Worm (Caenorhabditis elegans) whole organism, early embryonic: Measurements from ENCODE around the gene sek-5.
A peak's percentile ranks its signal among the peaks of the same experiment; 100 is the strongest.

Source experiments
- B0310.2 ChIP-seq: sonication (generic microtip); optimal IDR thresholded peaks from 2 replicates; lab custom pipeline; 2016; ENCODE audit warnings: mild to moderate bottlenecking, missing genetic modification characterization, missing compliant biosample characterization
- F13C5.2 ChIP-seq: sonication (generic microtip); optimal IDR thresholded peaks from 2 replicates; lab custom pipeline; 2017; ENCODE audit warnings: mild to moderate bottlenecking, missing genetic modification characterization, inconsistent platforms, missing compliant biosample characterization
- aly-1 ChIP-seq: sonication (generic microtip); optimal IDR thresholded peaks from 2 replicates; lab custom pipeline; 2016; ENCODE audit warnings: missing genetic modification characterization, missing compliant biosample characterization
- ama-1 ChIP-seq: fragments of 150-350 bp; optimal IDR thresholded peaks from 2 replicates; lab custom pipeline; 2014
- ceh-13 ChIP-seq: fragments of 200-800 bp; sonication (Bioruptor generic); optimal IDR thresholded peaks from 2 replicates; lab custom pipeline; 2018; ENCODE audit warnings: mild to moderate bottlenecking, missing genetic modification characterization, missing compliant biosample characterization
- ceh-36 ChIP-seq: sonication (generic microtip); optimal IDR thresholded peaks from 2 replicates; lab custom pipeline; 2016; ENCODE audit warnings: missing genetic modification characterization, inconsistent platforms, missing compliant biosample characterization
- ets-7 ChIP-seq: sonication (generic microtip); optimal IDR thresholded peaks from 2 replicates; lab custom pipeline; 2016; ENCODE audit warnings: missing genotype, missing genetic modification characterization, missing compliant biosample characterization
- flt-1 ChIP-seq: fragments of 200-800 bp; sonication (Bioruptor generic); IDR thresholded peaks from 2 replicates; pipeline ENCODE4 v1.3.6; 2022; ENCODE audit warnings: missing genetic modification characterization, missing compliant biosample characterization
- hmbx-1 ChIP-seq: sonication (generic microtip); optimal IDR thresholded peaks from 2 replicates; lab custom pipeline; 2016; ENCODE audit warnings: mild to moderate bottlenecking, missing genetic modification characterization, missing compliant biosample characterization
- hmg-4 ChIP-seq: fragments of 200-800 bp; sonication (Bioruptor generic); optimal IDR thresholded peaks from 2 replicates; lab custom pipeline; 2018; ENCODE audit warnings: mild to moderate bottlenecking, missing genetic modification characterization, missing compliant biosample characterization
- hnd-1 ChIP-seq: sonication (generic microtip); optimal IDR thresholded peaks from 2 replicates; lab custom pipeline; 2016; ENCODE audit warnings: missing genetic modification characterization, missing compliant biosample characterization
- pes-1 ChIP-seq: fragments of 200-800 bp; sonication (Bioruptor generic); IDR thresholded peaks from 2 replicates; pipeline ENCODE4 v1.3.6; 2022; ENCODE audit warnings: missing genetic modification reagents, missing genetic modification characterization, missing compliant biosample characterization
- scrt-1 ChIP-seq: fragments of 200-800 bp; sonication (Bioruptor generic); IDR thresholded peaks from 2 replicates; pipeline ENCODE4 v1.3.6; 2022; ENCODE audit warnings: missing genetic modification characterization, missing compliant biosample characterization
- sea-1 ChIP-seq: fragments of 200-800 bp; sonication (Bioruptor generic); conservative IDR thresholded peaks from 2 replicates; pipeline ENCODE4 v1.3.6; 2022; ENCODE audit warnings: missing genetic modification characterization, missing compliant biosample characterization
- tbx-11 ChIP-seq: fragments of 200-800 bp; sonication (Bioruptor generic); IDR thresholded peaks from 2 replicates; pipeline ENCODE4 v1.3.6; 2022; ENCODE audit warnings: missing genetic modification characterization, missing compliant biosample characterization
- tbx-37 ChIP-seq: fragments of 200-800 bp; sonication (Bioruptor generic); conservative IDR thresholded peaks from 2 replicates; pipeline ENCODE4 v1.3.6; 2022; ENCODE audit warnings: missing genetic modification reagents, missing genetic modification characterization, missing compliant biosample characterization
- tra-4 ChIP-seq: sonication (generic microtip); optimal IDR thresholded peaks from 2 replicates; lab custom pipeline; 2017; ENCODE audit warnings: missing genetic modification characterization, missing compliant biosample characterization

sek-5 gene

DNA sequence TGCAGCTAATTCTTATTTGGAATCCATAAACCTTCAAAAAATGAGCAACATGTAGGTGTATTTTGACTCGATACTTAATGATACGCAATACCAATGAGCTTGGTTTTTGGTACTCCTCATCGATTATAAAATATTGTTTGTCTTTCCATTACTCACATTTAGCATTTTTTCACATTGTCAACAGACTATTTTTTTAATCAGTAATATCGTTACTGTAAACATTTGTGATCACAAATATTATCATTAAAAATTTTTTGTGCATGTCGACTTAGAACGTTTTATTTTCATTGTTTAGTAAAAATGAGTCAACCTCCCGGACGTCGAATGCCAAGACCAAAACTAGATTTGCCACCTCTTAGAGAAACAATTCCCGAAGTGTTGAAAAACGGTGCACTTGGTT is at the start of gene sek-5:
Gene sek-5, plus strand, starts transcription at position 301 of the 400 bp plus-strand sequence.
- no peak for TF ChIP-seq ceh-36 (tag; lab: Kevin White, UChicago)
- TF ChIP-seq ama-1 (lab: Kevin White, UChicago), result no peak
- TF ChIP-seq ceh-13 (GFP tag; lab: Kevin White, UChicago), result no peak
- TF ChIP-seq F13C5.2 (tag; lab: Kevin White, UChicago), result no peak
- no peak for TF ChIP-seq aly-1 (tag; lab: Kevin White, UChicago)
- no peak for TF ChIP-seq flt-1 (GFP tag; lab: Robert Waterston, UW)
- no peak for TF ChIP-seq pes-1 (GFP tag; lab: Robert Waterston, UW)
- no peak for TF ChIP-seq scrt-1
- no peak for TF ChIP-seq ets-7 (tag; lab: Kevin White, UChicago)
- TF ChIP-seq hmg-4 (GFP tag; lab: Kevin White, UChicago), result no peak
- no peak for TF ChIP-seq tbx-11 (GFP tag; lab: Robert Waterston, UW)
- TF ChIP-seq hnd-1 (tag; lab: Kevin White, UChicago), result no peak
- TF ChIP-seq tbx-37 (GFP tag; lab: Robert Waterston, UW), result no peak
- TF ChIP-seq B0310.2 (tag; lab: Kevin White, UChicago), result no peak
- TF ChIP-seq tra-4, result no peak
- TF ChIP-seq hmbx-1 (tag; lab: Kevin White, UChicago), result no peak
- no peak for TF ChIP-seq sea-1 (GFP tag; lab: Robert Waterston, UW)

DNA sequence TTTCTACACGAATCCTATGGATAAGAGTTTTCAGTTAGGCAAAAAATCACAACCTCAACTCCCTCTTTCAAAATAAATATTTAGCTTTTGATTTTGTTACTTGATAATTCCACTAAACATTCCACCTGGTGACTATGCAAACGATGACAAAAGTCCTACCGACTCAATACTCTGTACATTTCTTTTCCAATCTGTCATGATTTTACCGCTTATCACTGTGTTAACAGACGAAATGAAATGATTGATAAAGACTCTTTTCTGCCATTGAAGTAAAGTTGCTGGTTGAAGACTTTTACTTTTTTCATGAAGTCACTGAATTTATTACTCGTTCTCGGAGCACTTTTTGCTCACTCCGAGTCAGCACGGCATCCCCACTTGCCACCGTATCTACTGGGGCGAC is 48.2 kb upstream of the sek-5 start, which contains the start of gene C26B9.5:
Gene C26B9.5, plus strand, starts transcription at position 244 of the 400 bp plus-strand sequence.
- no peak for TF ChIP-seq sea-1 (GFP tag; lab: Robert Waterston, UW)
- TF ChIP-seq hmg-4 (GFP tag; lab: Kevin White, UChicago), result no peak
- no peak for TF ChIP-seq tbx-11 (GFP tag; lab: Robert Waterston, UW)
- TF ChIP-seq ceh-36 (tag; lab: Kevin White, UChicago), result no peak
- no peak for TF ChIP-seq tbx-37 (GFP tag; lab: Robert Waterston, UW)
- no peak for TF ChIP-seq pes-1 (GFP tag; lab: Robert Waterston, UW)
- TF ChIP-seq scrt-1, result no peak
- TF ChIP-seq ceh-13 (GFP tag; lab: Kevin White, UChicago), result no peak
- no peak for TF ChIP-seq ets-7 (tag; lab: Kevin White, UChicago)
- no peak for TF ChIP-seq hnd-1 (tag; lab: Kevin White, UChicago)
- TF ChIP-seq F13C5.2 (tag; lab: Kevin White, UChicago), result no peak
- TF ChIP-seq tra-4, result no peak
- no peak for TF ChIP-seq B0310.2 (tag; lab: Kevin White, UChicago)
- no peak for TF ChIP-seq ama-1 (lab: Kevin White, UChicago)
- no peak for TF ChIP-seq flt-1 (GFP tag; lab: Robert Waterston, UW)
- TF ChIP-seq hmbx-1 (tag; lab: Kevin White, UChicago), result no peak
- no peak for TF ChIP-seq aly-1 (tag; lab: Kevin White, UChicago)

DNA sequence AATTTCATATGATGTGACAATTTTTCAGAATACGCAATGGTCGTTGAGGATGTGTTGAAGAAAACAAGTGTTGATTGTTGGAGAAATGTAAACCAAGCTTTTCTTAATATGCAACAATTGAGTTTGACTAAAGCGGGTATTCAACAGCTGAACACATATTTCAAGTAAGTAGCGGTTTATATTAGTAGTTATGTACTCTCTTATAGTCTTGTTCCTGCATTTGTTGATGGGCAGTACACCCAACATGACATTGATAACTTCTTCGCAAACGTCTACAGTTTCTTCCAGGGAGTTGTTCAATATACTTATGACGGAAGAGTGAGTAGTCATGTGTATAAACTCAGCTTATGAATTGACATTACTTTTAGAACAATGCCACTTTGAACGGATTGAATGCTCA is 46.6 kb upstream of the sek-5 start:
- TF ChIP-seq B0310.2 (tag; lab: Kevin White, UChicago), result no peak
- TF ChIP-seq ceh-13 (GFP tag; lab: Kevin White, UChicago), result no peak
- no peak for TF ChIP-seq sea-1 (GFP tag; lab: Robert Waterston, UW)
- TF ChIP-seq aly-1 (tag; lab: Kevin White, UChicago), result no peak
- TF ChIP-seq F13C5.2 (tag; lab: Kevin White, UChicago), result no peak
- no peak for TF ChIP-seq ets-7 (tag; lab: Kevin White, UChicago)

DNA sequence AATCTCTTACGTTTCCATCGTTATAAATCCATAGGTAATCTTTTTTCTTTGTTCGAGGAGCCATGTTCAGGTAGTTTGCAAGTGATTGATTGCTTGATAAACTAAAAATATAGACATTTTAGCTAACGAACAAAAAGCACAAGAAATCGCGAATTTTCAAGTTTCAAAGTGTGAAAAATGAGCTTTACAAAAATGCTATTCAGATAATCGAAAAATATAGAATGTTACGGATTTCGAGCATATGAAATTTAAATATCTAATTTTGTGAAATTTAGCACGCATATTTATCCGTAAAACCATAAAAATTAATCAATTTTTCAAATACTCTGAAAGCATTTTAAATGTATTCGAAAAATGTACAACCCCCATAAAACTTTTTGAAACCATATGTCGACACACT is 42.0 kb upstream of the sek-5 start, which contains the start of gene C26B9.6:
Gene C26B9.6, minus strand, starts transcription at position 101 of the 400 bp plus-strand sequence.
- TF ChIP-seq hmg-4 (GFP tag; lab: Kevin White, UChicago), result no peak
- no peak for TF ChIP-seq ets-7 (tag; lab: Kevin White, UChicago)
- TF ChIP-seq tbx-11 (GFP tag; lab: Robert Waterston, UW), result no peak
- TF ChIP-seq F13C5.2 (tag; lab: Kevin White, UChicago), result no peak
- TF ChIP-seq scrt-1, result no peak
- TF ChIP-seq aly-1 (tag; lab: Kevin White, UChicago), result no peak
- no peak for TF ChIP-seq pes-1 (GFP tag; lab: Robert Waterston, UW)
- TF ChIP-seq hmbx-1 (tag; lab: Kevin White, UChicago), result no peak
- TF ChIP-seq tbx-37 (GFP tag; lab: Robert Waterston, UW), result no peak
- TF ChIP-seq ama-1 (lab: Kevin White, UChicago), result no peak
- no peak for TF ChIP-seq sea-1 (GFP tag; lab: Robert Waterston, UW)
- TF ChIP-seq ceh-13 (GFP tag; lab: Kevin White, UChicago), result no peak
- TF ChIP-seq tra-4, result no peak
- TF ChIP-seq B0310.2 (tag; lab: Kevin White, UChicago), result no peak
- no peak for TF ChIP-seq flt-1 (GFP tag; lab: Robert Waterston, UW)
- TF ChIP-seq ceh-36 (tag; lab: Kevin White, UChicago), result no peak
- no peak for TF ChIP-seq hnd-1 (tag; lab: Kevin White, UChicago)

DNA sequence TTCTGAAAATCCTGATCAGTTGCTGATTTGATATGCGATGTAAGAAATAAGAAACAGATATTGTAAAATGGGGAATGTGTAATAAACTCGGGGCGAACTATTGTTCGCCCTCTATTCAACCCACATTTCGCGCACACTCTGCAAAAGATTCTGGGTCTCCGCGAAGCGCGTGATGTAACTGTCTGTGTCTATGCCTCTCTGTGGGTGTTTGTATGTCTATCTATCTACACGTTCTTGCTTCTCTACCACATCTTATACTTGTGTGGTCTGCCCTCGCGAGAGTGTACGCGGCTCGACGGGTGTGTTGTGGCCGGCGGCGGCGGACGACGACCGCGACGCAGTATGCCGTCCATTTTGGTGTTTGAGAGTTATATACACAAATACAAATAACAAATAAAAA is 40.9 kb upstream of the sek-5 start:
- TF ChIP-seq F13C5.2 (tag; lab: Kevin White, UChicago) (peak; percentile 49), hmg-4 (GFP tag; lab: Kevin White, UChicago) (peak; percentile 76), tbx-11 (GFP tag; lab: Robert Waterston, UW) (no peak)

DNA sequence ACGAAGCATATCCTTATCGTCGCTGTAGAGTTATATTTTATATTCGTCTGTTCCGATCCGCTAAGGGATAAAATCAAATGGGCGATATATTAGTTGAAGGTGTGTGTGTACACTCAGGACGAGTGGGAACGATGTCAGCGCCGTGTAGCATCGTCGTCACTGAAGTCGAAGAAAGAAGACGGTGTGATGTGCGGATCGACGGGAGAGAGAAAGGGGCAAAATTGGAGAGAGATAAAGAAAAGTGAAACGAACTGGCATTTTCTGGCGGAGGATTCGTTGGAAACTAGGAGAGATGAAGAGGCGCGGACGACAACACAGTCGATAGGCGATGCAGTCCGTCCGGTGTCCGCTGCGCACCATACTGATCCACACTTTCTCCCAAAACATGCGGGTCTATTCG is 39.4 kb upstream of the sek-5 start, which contains the start of gene C26B9.3:
Gene C26B9.3, plus strand, starts transcription at position 343 of the 400 bp plus-strand sequence.
- TF ChIP-seq tbx-37 (GFP tag; lab: Robert Waterston, UW) (no peak), B0310.2 (tag; lab: Kevin White, UChicago) (no peak), aly-1 (tag; lab: Kevin White, UChicago) (no peak), ets-7 (tag; lab: Kevin White, UChicago) (no peak), flt-1 (GFP tag; lab: Robert Waterston, UW) (no peak), ama-1 (lab: Kevin White, UChicago) (no peak), sea-1 (GFP tag; lab: Robert Waterston, UW) (no peak), hnd-1 (tag; lab: Kevin White, UChicago) (no peak), pes-1 (GFP tag; lab: Robert Waterston, UW) (no peak), tbx-11 (GFP tag; lab: Robert Waterston, UW) (no peak), ceh-36 (tag; lab: Kevin White, UChicago) (no peak), hmbx-1 (tag; lab: Kevin White, UChicago) (no peak), tra-4 (no peak), scrt-1 (no peak), F13C5.2 (tag; lab: Kevin White, UChicago) (no peak), ceh-13 (GFP tag; lab: Kevin White, UChicago) (no peak), hmg-4 (GFP tag; lab: Kevin White, UChicago) (no peak)
